Worm (Caenorhabditis elegans) whole organism, L2 larva: ENCODE measurements around the gene srw-13.
"Not testable (repeated sequence)": the region's sequence is repeated elsewhere in the genome, so short reads cannot be mapped to it uniquely, and the experiment has no call there.

Experiments
- C34F6.9 ChIP-seq: fragments of 150-350 bp; optimal IDR thresholded peaks from 2 replicates; lab custom pipeline; 2014; ENCODE audit warnings: missing biosample characterization, missing genetic modification characterization
- F13H6.1 ChIP-seq: sonication (generic microtip); optimal IDR thresholded peaks from 2 replicates; lab custom pipeline; 2016; ENCODE audit warnings: missing genetic modification characterization, missing compliant biosample characterization
- R02D3.7 ChIP-seq: fragments of 150-350 bp; optimal IDR thresholded peaks from 2 replicates; lab custom pipeline; 2014; ENCODE audit warnings: missing biosample characterization, missing genetic modification characterization
- Y55F3AM.14 ChIP-seq: fragments of 200-800 bp; sonication (Bioruptor generic); optimal IDR thresholded peaks from 2 replicates; lab custom pipeline; 2018; ENCODE audit warnings: mild to moderate bottlenecking, missing genetic modification characterization, missing compliant biosample characterization
- ZK546.5 ChIP-seq: sonication (generic microtip); optimal IDR thresholded peaks from 2 replicates; lab custom pipeline; 2017; ENCODE audit warnings: missing biosample characterization, missing genetic modification characterization
- alr-1 ChIP-seq: fragments of 150-350 bp; optimal IDR thresholded peaks from 2 replicates; lab custom pipeline; 2014; ENCODE audit warnings: missing biosample characterization, missing genetic modification characterization
- blmp-1 ChIP-seq: sonication (generic microtip); optimal IDR thresholded peaks from 2 replicates; lab custom pipeline; 2017; ENCODE audit warnings: missing genetic modification characterization, mild to moderate bottlenecking, missing compliant biosample characterization, antibody characterized with exemption, moderate library complexity; ENCODE audit not compliant: insufficient read depth
- ceh-16 ChIP-seq: fragments of 150-350 bp; optimal IDR thresholded peaks from 2 replicates; lab custom pipeline; 2014; ENCODE audit warnings: missing biosample characterization, missing genetic modification characterization
- crh-2 ChIP-seq: sonication (generic microtip); optimal IDR thresholded peaks from 2 replicates; lab custom pipeline; 2017; ENCODE audit warnings: missing biosample characterization, missing genetic modification characterization
- egl-27 ChIP-seq: sonication (generic microtip); optimal IDR thresholded peaks from 3 replicates; lab custom pipeline; 2017; ENCODE audit warnings: missing biosample characterization, missing genetic modification reagents, missing genetic modification characterization
- elt-1 ChIP-seq: fragments of 150-350 bp; optimal IDR thresholded peaks from 2 replicates; lab custom pipeline; 2014; ENCODE audit warnings: missing biosample characterization, missing genetic modification characterization
- elt-3 ChIP-seq: sonication (generic microtip); optimal IDR thresholded peaks from 2 replicates; lab custom pipeline; 2017; ENCODE audit warnings: missing biosample characterization, missing genetic modification characterization
- fos-1 ChIP-seq: fragments of 150-350 bp; optimal IDR thresholded peaks from 2 replicates; lab custom pipeline; 2014; ENCODE audit warnings: missing biosample characterization, missing genetic modification characterization
- gmeb-1 ChIP-seq: fragments of 150-350 bp; optimal IDR thresholded peaks from 2 replicates; lab custom pipeline; 2014; ENCODE audit warnings: missing biosample characterization, missing genetic modification characterization
- lin-13 ChIP-seq: fragments of 150-350 bp; optimal IDR thresholded peaks from 2 replicates; lab custom pipeline; 2014; ENCODE audit warnings: missing biosample characterization, missing genetic modification reagents, missing genetic modification characterization
- lin-39 ChIP-seq: fragments of 150-350 bp; optimal IDR thresholded peaks from 2 replicates; lab custom pipeline; 2014; ENCODE audit warnings: missing biosample characterization, missing genetic modification reagents, missing genetic modification characterization
- lsy-2 ChIP-seq, 2 experiments: fragments of 150-350 bp in 1 of 2; sonication (generic microtip) in 1 of 2; optimal IDR thresholded peaks; 2 replicates each; lab custom pipeline; 2014 to 2017; ENCODE audit warnings: missing biosample characterization in 2 of 2, missing genetic modification characterization in 2 of 2
- mab-5 ChIP-seq: fragments of 150-350 bp; optimal IDR thresholded peaks from 2 replicates; lab custom pipeline; 2014; ENCODE audit warnings: missing biosample characterization, missing genetic modification characterization
- mdl-1 ChIP-seq, 2 experiments: fragments of 150-350 bp in 1 of 2; sonication (generic microtip) in 1 of 2; optimal IDR thresholded peaks; 2 replicates each; lab custom pipeline; 2017; ENCODE audit warnings: missing biosample characterization in 2 of 2, missing genetic modification characterization in 2 of 2
- nhr-10 ChIP-seq: sonication (generic microtip); optimal IDR thresholded peaks from 2 replicates; lab custom pipeline; 2017; ENCODE audit warnings: missing biosample characterization, missing genetic modification characterization
- nhr-11 ChIP-seq: fragments of 150-350 bp; optimal IDR thresholded peaks from 2 replicates; lab custom pipeline; 2014; ENCODE audit warnings: missing biosample characterization, missing genetic modification characterization
- nhr-12 ChIP-seq: fragments of 150-350 bp; optimal IDR thresholded peaks from 2 replicates; lab custom pipeline; 2014; ENCODE audit warnings: missing biosample characterization, missing genetic modification characterization
- nhr-129 ChIP-seq: fragments of 150-350 bp; optimal IDR thresholded peaks from 2 replicates; lab custom pipeline; 2014; ENCODE audit warnings: missing biosample characterization, missing genetic modification characterization
- nhr-23 ChIP-seq: fragments of 150-350 bp; optimal IDR thresholded peaks from 2 replicates; lab custom pipeline; 2014; ENCODE audit warnings: missing biosample characterization, missing genetic modification reagents, missing genetic modification characterization
- nhr-77 ChIP-seq: fragments of 150-350 bp; optimal IDR thresholded peaks from 2 replicates; lab custom pipeline; 2014; ENCODE audit warnings: missing biosample characterization, missing genetic modification characterization
- peb-1 ChIP-seq: fragments of 150-350 bp; optimal IDR thresholded peaks from 2 replicates; lab custom pipeline; 2014; ENCODE audit warnings: missing biosample characterization, missing genetic modification characterization
- sem-4 ChIP-seq: fragments of 150-350 bp; optimal IDR thresholded peaks from 2 replicates; lab custom pipeline; 2014; ENCODE audit warnings: missing biosample characterization, missing genetic modification reagents, missing genetic modification characterization
- skn-1 ChIP-seq: sonication (generic microtip); optimal IDR thresholded peaks from 2 replicates; lab custom pipeline; 2017; ENCODE audit warnings: missing biosample characterization, missing genetic modification characterization
- sma-9 ChIP-seq, 2 experiments: fragments of 150-350 bp in 1 of 2; sonication (generic microtip) in 1 of 2; optimal IDR thresholded peaks; 2 replicates each; lab custom pipeline; 2014 to 2016; ENCODE audit warnings: missing genetic modification characterization in 2 of 2, mild to moderate bottlenecking in 1 of 2, missing biosample characterization in 1 of 2, missing compliant biosample characterization in 1 of 2, missing genetic modification reagents in 1 of 2, moderate library complexity in 1 of 2
- snpc-4 ChIP-seq: fragments of 150-350 bp; optimal IDR thresholded peaks from 2 replicates; lab custom pipeline; 2014; ENCODE audit warnings: missing biosample characterization, missing genetic modification characterization
- unc-39 ChIP-seq: fragments of 150-350 bp; optimal IDR thresholded peaks from 2 replicates; lab custom pipeline; 2014; ENCODE audit warnings: missing biosample characterization, missing genetic modification characterization
- unc-55 ChIP-seq: fragments of 150-350 bp; sonication (generic microtip); optimal IDR thresholded peaks from 3 replicates; lab custom pipeline; 2014; ENCODE audit warnings: missing biosample characterization, missing genetic modification reagents, missing genetic modification characterization
- unc-62 ChIP-seq: fragments of 150-350 bp; optimal IDR thresholded peaks from 2 replicates; lab custom pipeline; 2014; ENCODE audit warnings: missing biosample characterization, missing genetic modification reagents, missing genetic modification characterization
- zag-1 ChIP-seq: fragments of 150-350 bp; optimal IDR thresholded peaks from 2 replicates; lab custom pipeline; 2014; ENCODE audit warnings: missing biosample characterization, missing genetic modification characterization
- ztf-1 ChIP-seq: fragments of 200-800 bp; sonication (Bioruptor generic); conservative IDR thresholded peaks from 2 replicates; pipeline ENCODE4 v1.3.6; 2022; ENCODE audit warnings: missing genetic modification characterization, missing compliant biosample characterization
- ztf-11 ChIP-seq: sonication (generic microtip); optimal IDR thresholded peaks from 2 replicates; lab custom pipeline; 2017; ENCODE audit warnings: missing biosample characterization, missing genetic modification characterization

The srw-13 gene

ce11 chrV:15207681-15208080, 24.6 kb upstream of the srw-13 start, which contains the start of gene C41G6.12:
Gene C41G6.12 (minus strand): TSS chrV:15207781.
- TF ChIP-seq ztf-11, elt-3, egl-27 (tag; lab: Kevin White, UChicago): not testable (repeated sequence)

- TF ChIP-seq nhr-10, ztf-11, fos-1 (tag; lab: Kevin White, UChicago): not testable (repeated sequence)
- TF ChIP-seq, all 48 proteins: peak for 0; not testable (repeated sequence) for 48
Observed at ce11 chrV:15211869-15212268, 20.4 kb upstream of the srw-13 start, which contains the start of gene sri-24. Gene sri-24 (plus strand): TSS chrV:15212169.

- not testable (repeated sequence) for TF ChIP-seq blmp-1 (tag; lab: Kevin White, UChicago); ztf-1 (GFP tag; lab: Robert Waterston, UW); ZK546.5 (tag; lab: Kevin White, UChicago)
Observed at ce11 chrV:15215175-15215574, 17.1 kb upstream of the srw-13 start, which contains the start of gene sri-26. Gene sri-26 (plus strand): TSS chrV:15215475.

ce11 chrV:15216705-15217104, 15.6 kb upstream of the srw-13 start, which contains the start of gene sri-25:
Gene sri-25 (plus strand): TSS chrV:15217005.
- TF ChIP-seq sem-4 (tag; lab: Kevin White, UChicago) (no peak), nhr-12 (tag; lab: Kevin White, UChicago) (no peak), sma-9 (GFP tag; optimal IDR thresholded peaks at IDR 0.05; lab: Kevin White, UChicago) (no peak), sma-9 (tag; optimal IDR thresholded peaks at IDR 0.05; lab: Kevin White, UChicago) (no peak), Y55F3AM.14 (GFP tag; lab: Kevin White, UChicago) (no peak), nhr-10 (tag; lab: Kevin White, UChicago) (no peak), skn-1 (tag; lab: Kevin White, UChicago) (no peak), nhr-77 (tag; lab: Kevin White, UChicago) (no peak), ztf-11 (tag; lab: Kevin White, UChicago) (no peak), unc-39 (tag; lab: Kevin White, UChicago) (no peak), gmeb-1 (tag; lab: Kevin White, UChicago) (no peak), ztf-1 (GFP tag; lab: Robert Waterston, UW) (no peak), elt-3 (tag; lab: Kevin White, UChicago) (no peak), mdl-1 (tag; optimal IDR thresholded peaks at IDR 0.05; lab: Kevin White, UChicago) (no peak), nhr-11 (tag; lab: Kevin White, UChicago) (no peak), peb-1 (tag; lab: Kevin White, UChicago) (no peak), F13H6.1 (tag; lab: Kevin White, UChicago) (no peak), zag-1 (tag; lab: Kevin White, UChicago) (no peak), mab-5 (tag; lab: Kevin White, UChicago) (no peak)

ce11 chrV:15221330-15221729, 11.0 kb upstream of the srw-13 start, which contains the start of gene irld-25:
Gene irld-25 (plus strand): TSS chrV:15221630.
- no peak for TF ChIP-seq sem-4 (tag; lab: Kevin White, UChicago)
- TF ChIP-seq skn-1 (tag; lab: Kevin White, UChicago) = no peak
- TF ChIP-seq ztf-11 (tag; lab: Kevin White, UChicago) = no peak
- TF ChIP-seq lsy-2 (tag; optimal IDR thresholded peaks at IDR 0.05; lab: Kevin White, UChicago) = no peak
- TF ChIP-seq zag-1 (tag; lab: Kevin White, UChicago) = no peak
- TF ChIP-seq unc-55 (GFP tag; lab: Kevin White, UChicago) = no peak
- no peak for TF ChIP-seq blmp-1 (tag; lab: Kevin White, UChicago)
- TF ChIP-seq nhr-23 (tag; lab: Kevin White, UChicago) = no peak
- TF ChIP-seq nhr-11 (tag; lab: Kevin White, UChicago) = no peak
- TF ChIP-seq C34F6.9 (tag; lab: Kevin White, UChicago) = no peak
- no peak for TF ChIP-seq R02D3.7 (tag; lab: Kevin White, UChicago)
- TF ChIP-seq ztf-1 (GFP tag; lab: Robert Waterston, UW) = no peak
- no peak for TF ChIP-seq lin-39
- TF ChIP-seq, all 48 proteins: peak for 0

ce11 chrV:15223668-15224067, 8.6 kb upstream of the srw-13 start, which contains the start of gene srw-24:
Gene srw-24 (plus strand): TSS chrV:15223968.
- TF ChIP-seq unc-39 (tag; lab: Kevin White, UChicago) (no peak), snpc-4 (tag; lab: Kevin White, UChicago) (no peak), elt-1 (tag; lab: Kevin White, UChicago) (no peak), lin-13 (GFP tag; lab: Kevin White, UChicago) (no peak), unc-62 (GFP tag; lab: Kevin White, UChicago) (no peak), alr-1 (no peak), nhr-129 (no peak), elt-3 (tag; lab: Kevin White, UChicago) (no peak), ceh-16 (tag; lab: Kevin White, UChicago) (no peak), mab-5 (tag; lab: Kevin White, UChicago) (no peak), ZK546.5 (tag; lab: Kevin White, UChicago) (no peak), crh-2 (tag; lab: Kevin White, UChicago) (no peak), egl-27 (tag; lab: Kevin White, UChicago) (no peak)
